Worm (Caenorhabditis elegans) whole organism, L1 larva: ENCODE data around the gene fbxb-104.

Source experiments
- C04F5.9 ChIP-seq: sonication (generic microtip); optimal IDR thresholded peaks from 2 replicates; lab custom pipeline; 2016; ENCODE audit warnings: missing genetic modification characterization, missing compliant biosample characterization
- C34B4.2 ChIP-seq: sonication (generic microtip); optimal IDR thresholded peaks from 2 replicates; lab custom pipeline; 2017; ENCODE audit warnings: mild to moderate bottlenecking, missing genetic modification characterization, missing compliant biosample characterization
- F16B12.6 ChIP-seq: fragments of 150-350 bp; optimal IDR thresholded peaks from 2 replicates; lab custom pipeline; 2014; ENCODE audit warnings: missing biosample characterization, missing genetic modification characterization
- Y116A8C.19 ChIP-seq: sonication (generic microtip); optimal IDR thresholded peaks from 2 replicates; lab custom pipeline; 2016; ENCODE audit warnings: missing compliant biosample characterization, missing genetic modification characterization, borderline replicate concordance
- aha-1 ChIP-seq: fragments of 150-350 bp; optimal IDR thresholded peaks from 2 replicates; lab custom pipeline; 2014; ENCODE audit warnings: missing biosample characterization, missing genetic modification characterization
- alr-1 ChIP-seq: fragments of 200-800 bp; sonication (Bioruptor generic); optimal IDR thresholded peaks from 2 replicates; lab custom pipeline; 2018; ENCODE audit warnings: borderline replicate concordance, mild to moderate bottlenecking, missing genetic modification characterization, missing compliant biosample characterization
- ama-1 ChIP-seq: fragments of 150-350 bp; optimal IDR thresholded peaks from 2 replicates; lab custom pipeline; 2014
- blmp-1 ChIP-seq: fragments of 150-350 bp; optimal IDR thresholded peaks from 2 replicates; lab custom pipeline; 2014; ENCODE audit warnings: missing biosample characterization, missing genetic modification characterization
- ceh-63 ChIP-seq: fragments of 200-800 bp; sonication (Bioruptor generic); optimal IDR thresholded peaks from 2 replicates; lab custom pipeline; 2018; ENCODE audit warnings: mild to moderate bottlenecking, missing genetic modification characterization, missing compliant biosample characterization
- ceh-8 ChIP-seq: fragments of 200-800 bp; sonication (Bioruptor generic); optimal IDR thresholded peaks from 2 replicates; lab custom pipeline; 2018; ENCODE audit warnings: mild to moderate bottlenecking, missing genetic modification characterization, moderate library complexity, missing compliant biosample characterization
- ceh-88 ChIP-seq: fragments of 200-800 bp; sonication (Bioruptor generic); IDR thresholded peaks from 2 replicates; pipeline ENCODE4 v1.3.6; 2022; ENCODE audit warnings: missing genetic modification characterization, missing compliant biosample characterization
- ceh-90 ChIP-seq: sonication (generic microtip); optimal IDR thresholded peaks from 2 replicates; lab custom pipeline; 2016; ENCODE audit warnings: missing genetic modification characterization, missing compliant biosample characterization
- ces-1 ChIP-seq: fragments of 150-350 bp; optimal IDR thresholded peaks from 2 replicates; lab custom pipeline; 2014; ENCODE audit warnings: missing biosample characterization, missing genetic modification reagents, missing genetic modification characterization
- dsc-1 ChIP-seq: sonication (generic microtip); optimal IDR thresholded peaks from 2 replicates; lab custom pipeline; 2016; ENCODE audit warnings: mild to moderate bottlenecking, missing genetic modification characterization, missing compliant biosample characterization
- efl-3 ChIP-seq: fragments of 200-800 bp; sonication (Bioruptor generic); optimal IDR thresholded peaks from 2 replicates; lab custom pipeline; 2018; ENCODE audit warnings: mild to moderate bottlenecking, missing genetic modification characterization, missing compliant biosample characterization
- elt-2 ChIP-seq: sonication (generic microtip); optimal IDR thresholded peaks from 2 replicates; lab custom pipeline; 2016; ENCODE audit warnings: missing genetic modification characterization, mild to moderate bottlenecking, inconsistent platforms, missing compliant biosample characterization, missing genetic modification reagents
- ets-5 ChIP-seq: fragments of 200-800 bp; sonication (Bioruptor generic); IDR thresholded peaks from 2 replicates; pipeline ENCODE4 v1.3.6; 2022; ENCODE audit warnings: missing genetic modification characterization, missing compliant biosample characterization
- fkh-10 ChIP-seq: sonication (generic microtip); optimal IDR thresholded peaks from 2 replicates; lab custom pipeline; 2017; ENCODE audit warnings: missing biosample characterization, missing genetic modification reagents, missing genetic modification characterization
- fkh-8 ChIP-seq: sonication (generic microtip); optimal IDR thresholded peaks from 2 replicates; lab custom pipeline; 2016; ENCODE audit warnings: mild to moderate bottlenecking, missing genetic modification characterization, missing compliant biosample characterization
- hlh-17 ChIP-seq: fragments of 200-800 bp; sonication (Bioruptor generic); optimal IDR thresholded peaks from 2 replicates; lab custom pipeline; 2018; ENCODE audit warnings: missing genetic modification characterization, mild to moderate bottlenecking, missing compliant biosample characterization, moderate library complexity, borderline replicate concordance
- hlh-4 ChIP-seq: sonication (generic microtip); optimal IDR thresholded peaks from 2 replicates; lab custom pipeline; 2016; ENCODE audit warnings: mild to moderate bottlenecking, missing genetic modification characterization, missing compliant biosample characterization
- irx-1 ChIP-seq: sonication (generic microtip); optimal IDR thresholded peaks from 2 replicates; lab custom pipeline; 2016; ENCODE audit warnings: missing genetic modification characterization, missing compliant biosample characterization
- isw-1 ChIP-seq: fragments of 200-800 bp; sonication (Bioruptor generic); IDR thresholded peaks from 2 replicates; pipeline ENCODE4 v1.3.6; 2022; ENCODE audit warnings: missing genetic modification characterization, missing compliant biosample characterization
- jun-1 ChIP-seq: fragments of 150-350 bp; optimal IDR thresholded peaks from 2 replicates; lab custom pipeline; 2014; ENCODE audit warnings: missing biosample characterization, missing genetic modification reagents, missing genetic modification characterization
- lin-14 ChIP-seq: fragments of 200-800 bp; sonication (Bioruptor generic); optimal IDR thresholded peaks from 2 replicates; lab custom pipeline; 2018; ENCODE audit warnings: mild to moderate bottlenecking, missing genetic modification characterization, moderate library complexity, missing compliant biosample characterization
- lir-3 ChIP-seq: sonication (generic microtip); optimal IDR thresholded peaks from 2 replicates; lab custom pipeline; 2016; ENCODE audit warnings: mild to moderate bottlenecking, missing genetic modification characterization, moderate library complexity, missing compliant biosample characterization; ENCODE audit not compliant: poor library complexity
- mab-9 ChIP-seq: fragments of 200-800 bp; sonication (Bioruptor generic); IDR thresholded peaks from 2 replicates; pipeline ENCODE4 v1.3.6; 2022; ENCODE audit warnings: missing genetic modification reagents, missing genetic modification characterization, missing compliant biosample characterization
- mep-1 ChIP-seq: fragments of 150-350 bp; optimal IDR thresholded peaks from 2 replicates; lab custom pipeline; 2014; ENCODE audit warnings: missing biosample characterization, missing genetic modification characterization
- nhr-12 ChIP-seq: sonication (generic microtip); optimal IDR thresholded peaks from 2 replicates; lab custom pipeline; 2017; ENCODE audit warnings: missing biosample characterization, missing genetic modification characterization
- nhr-19 ChIP-seq: fragments of 200-800 bp; sonication (Bioruptor generic); conservative IDR thresholded peaks from 2 replicates; pipeline ENCODE4 v1.3.6; 2022; ENCODE audit warnings: missing genetic modification characterization, missing compliant biosample characterization
- nhr-20 ChIP-seq: sonication (generic microtip); optimal IDR thresholded peaks from 2 replicates; lab custom pipeline; 2016; ENCODE audit warnings: mild to moderate bottlenecking, missing genetic modification characterization, missing compliant biosample characterization
- nhr-237 ChIP-seq: fragments of 150-350 bp; optimal IDR thresholded peaks from 2 replicates; lab custom pipeline; 2014; ENCODE audit warnings: missing biosample characterization, missing genetic modification characterization
- nhr-47 ChIP-seq: sonication (generic microtip); optimal IDR thresholded peaks from 2 replicates; lab custom pipeline; 2016; ENCODE audit warnings: mild to moderate bottlenecking, missing genetic modification characterization, moderate library complexity, missing compliant biosample characterization
- nhr-77 ChIP-seq: fragments of 150-350 bp; optimal IDR thresholded peaks from 2 replicates; lab custom pipeline; 2014; ENCODE audit warnings: missing biosample characterization, missing genetic modification characterization
- nhr-85 ChIP-seq: sonication (generic microtip); peaks from one replicate; lab custom pipeline; 2016; ENCODE audit warnings: missing genetic modification characterization, inconsistent platforms, missing compliant biosample characterization
- pax-3 ChIP-seq: fragments of 200-800 bp; sonication (Bioruptor generic); optimal IDR thresholded peaks from 2 replicates; lab custom pipeline; 2018; ENCODE audit warnings: mild to moderate bottlenecking, missing genetic modification characterization, moderate library complexity, missing compliant biosample characterization
- rnt-1 ChIP-seq: sonication (generic microtip); optimal IDR thresholded peaks from 2 replicates; lab custom pipeline; 2016; ENCODE audit warnings: mild to moderate bottlenecking, missing genetic modification characterization, moderate library complexity, missing compliant biosample characterization
- skn-1 ChIP-seq: fragments of 150-350 bp; optimal IDR thresholded peaks from 2 replicates; lab custom pipeline; 2014; ENCODE audit warnings: missing biosample characterization, missing genetic modification characterization
- snu-23 ChIP-seq: sonication (generic microtip); optimal IDR thresholded peaks from 2 replicates; lab custom pipeline; 2016; ENCODE audit warnings: missing genetic modification characterization, missing compliant biosample characterization
- swsn-7 ChIP-seq: sonication (generic microtip); optimal IDR thresholded peaks from 2 replicates; lab custom pipeline; 2016; ENCODE audit warnings: missing genetic modification characterization, missing compliant biosample characterization
- tbx-2 ChIP-seq: sonication (generic microtip); optimal IDR thresholded peaks from 2 replicates; lab custom pipeline; 2016; ENCODE audit warnings: missing genetic modification characterization, missing compliant biosample characterization
- tlp-1 ChIP-seq: fragments of 150-350 bp; optimal IDR thresholded peaks from 2 replicates; lab custom pipeline; 2014; ENCODE audit warnings: missing biosample characterization, missing genetic modification characterization
- unc-86 ChIP-seq: sonication (generic microtip); optimal IDR thresholded peaks from 2 replicates; lab custom pipeline; 2016; ENCODE audit warnings: missing genetic modification characterization, missing compliant biosample characterization
- vab-15 ChIP-seq: sonication (generic microtip); optimal IDR thresholded peaks from 2 replicates; lab custom pipeline; 2017; ENCODE audit warnings: missing genotype, mild to moderate bottlenecking, missing genetic modification characterization, missing compliant biosample characterization
- xbp-1 ChIP-seq: sonication (generic microtip); optimal IDR thresholded peaks from 2 replicates; lab custom pipeline; 2016; ENCODE audit warnings: missing genetic modification characterization, missing compliant biosample characterization
- zip-4 ChIP-seq: fragments of 200-800 bp; sonication (Bioruptor generic); optimal IDR thresholded peaks from 2 replicates; lab custom pipeline; 2018; ENCODE audit warnings: mild to moderate bottlenecking, missing genetic modification characterization, moderate library complexity, missing compliant biosample characterization
- ztf-11 ChIP-seq, 2 experiments: sonication (generic microtip); optimal IDR thresholded peaks; 2 replicates each; lab custom pipeline; 2016 to 2017; ENCODE audit warnings: missing genetic modification characterization in 2 of 2, missing biosample characterization in 1 of 2, missing compliant biosample characterization in 1 of 2
- ztf-4 ChIP-seq: fragments of 150-350 bp; optimal IDR thresholded peaks from 2 replicates; lab custom pipeline; 2014; ENCODE audit warnings: missing biosample characterization, missing genetic modification characterization

The fbxb-104 gene

DNA sequence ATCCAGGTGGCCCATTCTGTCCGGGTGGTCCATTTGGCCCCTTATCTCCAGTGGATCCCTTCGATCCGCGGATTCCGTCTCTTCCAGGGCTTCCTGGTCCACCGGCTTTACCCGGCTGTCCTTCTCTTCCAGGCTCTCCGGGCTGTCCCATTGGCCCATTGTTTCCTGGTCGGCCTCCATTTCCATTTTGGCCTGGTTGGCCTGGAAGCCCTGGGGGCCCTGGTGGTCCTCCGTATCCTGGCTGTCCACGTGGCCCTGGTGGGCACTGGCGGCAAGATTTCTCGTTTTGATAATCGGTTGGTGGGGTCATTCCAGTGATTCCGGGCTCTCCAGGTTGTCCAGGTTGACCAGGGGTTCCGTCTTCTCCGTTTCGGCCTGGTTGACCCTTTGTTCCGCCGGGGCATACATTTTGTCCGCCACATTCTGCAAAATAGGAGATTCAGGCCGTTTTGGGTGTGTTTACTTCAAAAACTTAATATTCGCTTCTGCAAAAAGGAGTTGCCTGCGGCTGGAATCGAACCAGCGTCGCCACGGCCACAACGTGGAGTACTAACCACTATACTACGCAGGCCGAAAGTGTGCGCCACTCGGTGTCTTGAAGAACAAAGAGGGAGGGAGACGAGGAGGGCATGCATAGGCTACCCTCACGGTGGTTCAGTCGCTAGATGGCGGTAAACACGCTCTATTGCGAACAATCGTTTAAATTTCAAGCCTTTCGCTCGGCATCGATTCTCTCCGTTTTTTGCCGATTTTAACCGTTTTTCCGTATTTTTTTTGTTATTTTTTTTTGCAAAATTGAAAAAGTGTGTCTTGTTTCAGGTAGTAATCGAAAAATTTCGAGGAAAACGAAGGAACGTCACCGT, 44.1 kb upstream of the fbxb-104 start, which contains the start of gene W09G10.9 (continued):
- TF ChIP-seq ces-1 (GFP tag; lab: Kevin White, UChicago) (no peak), unc-86 (tag; lab: Kevin White, UChicago) (peak; percentile 55), nhr-20 (peak; percentile 78), lir-3 (peak; percentile 52), lin-14 (GFP tag; lab: Kevin White, UChicago) (peak; percentile 71), ceh-63 (GFP tag; lab: Kevin White, UChicago) (no peak), zip-4 (GFP tag; lab: Kevin White, UChicago) (peak; percentile 27)
- TF ChIP-seq, all 84 proteins: peak for 43

DNA sequence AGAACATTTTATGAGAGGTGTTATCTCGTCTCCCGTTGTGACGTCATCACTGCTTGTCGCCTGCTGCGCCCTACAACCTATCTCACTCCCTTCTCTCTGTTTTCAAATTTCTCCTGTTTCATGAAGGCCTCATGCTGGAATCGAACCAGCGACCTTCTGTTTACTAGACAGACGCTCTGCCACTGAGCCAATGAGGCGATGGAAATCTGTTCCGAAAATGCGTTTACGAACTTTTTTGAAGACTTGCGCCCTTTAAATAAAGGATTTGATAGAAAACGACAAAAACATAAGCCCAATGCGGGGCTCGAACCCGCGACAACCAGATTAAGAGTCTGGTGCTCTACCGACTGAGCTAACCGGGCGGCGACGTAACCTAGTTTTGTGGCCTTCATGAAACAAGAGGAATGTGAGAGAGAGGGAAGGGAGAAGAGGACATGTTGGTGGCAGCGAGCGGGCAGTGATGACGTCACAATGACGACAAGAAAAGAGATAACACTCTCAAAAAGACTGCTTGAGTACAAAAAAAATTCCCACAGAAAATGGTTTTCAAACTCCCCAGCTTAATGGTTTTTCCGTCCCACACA, 42.0 kb upstream of the fbxb-104 start, which contains the start of gene clec-126:
Gene clec-126, plus strand, starts transcription at position 534 of the 584 bp plus-strand sequence.
- peak; percentile 65 for TF ChIP-seq tbx-2 (tag; lab: Kevin White, UChicago)
- TF ChIP-seq nhr-85, result peak; percentile 82
- peak; percentile 66 for TF ChIP-seq rnt-1 (tag; lab: Kevin White, UChicago)
- TF ChIP-seq ceh-90 (tag; lab: Kevin White, UChicago), result no peak
- TF ChIP-seq ztf-11 (tag; optimal IDR thresholded peaks at IDR 0.05; lab: Kevin White, UChicago), result peak in 1 of 2 experiments; percentile 52
- peak; percentile 47 for TF ChIP-seq skn-1 (tag; lab: Kevin White, UChicago)
- TF ChIP-seq nhr-19 (GFP tag; lab: Robert Waterston, UW), result peak; percentile 65
- TF ChIP-seq jun-1 (tag; lab: Kevin White, UChicago), result no peak
- TF ChIP-seq elt-2 (tag; lab: Kevin White, UChicago), result peak; percentile 65
- TF ChIP-seq aha-1 (tag; lab: Kevin White, UChicago), result no peak
- TF ChIP-seq xbp-1 (tag; lab: Kevin White, UChicago), result peak; percentile 74
- peak; percentile 28 for TF ChIP-seq F16B12.6 (tag; lab: Kevin White, UChicago)
- TF ChIP-seq dsc-1 (tag; lab: Kevin White, UChicago), result peak; percentile 62
- peak; percentile 83 for TF ChIP-seq nhr-47
- no peak for TF ChIP-seq tlp-1
- no peak for TF ChIP-seq zip-4 (GFP tag; lab: Kevin White, UChicago)
- TF ChIP-seq isw-1 (GFP tag; lab: Robert Waterston, UW), result no peak
- TF ChIP-seq efl-3 (GFP tag; lab: Kevin White, UChicago), result no peak
- no peak for TF ChIP-seq pax-3 (tag; lab: Kevin White, UChicago)
- no peak for TF ChIP-seq hlh-17
- TF ChIP-seq unc-86 (tag; lab: Kevin White, UChicago), result peak; percentile 48
- TF ChIP-seq C34B4.2 (tag; lab: Kevin White, UChicago), result no peak
- TF ChIP-seq ets-5 (GFP tag; lab: Robert Waterston, UW), result no peak
- no peak for TF ChIP-seq mab-9 (GFP tag; lab: Robert Waterston, UW)
- peak; percentile 40 for TF ChIP-seq blmp-1
- peak; percentile 69 for TF ChIP-seq nhr-77
- TF ChIP-seq ama-1, result no peak
- no peak for TF ChIP-seq hlh-4
- peak; percentile 65 for TF ChIP-seq swsn-7 (tag; lab: Kevin White, UChicago)
- TF ChIP-seq ceh-88 (GFP tag; lab: Robert Waterston, UW), result 0 out of 2 replicates have a peak, but pooled peaks have one; percentile 33
- TF ChIP-seq snu-23 (GFP tag; lab: Kevin White, UChicago), result peak; percentile 87
- peak; percentile 71 for TF ChIP-seq mep-1 (tag; lab: Kevin White, UChicago)
- TF ChIP-seq fkh-8 (tag; lab: Kevin White, UChicago), result peak; percentile 44
- TF ChIP-seq ceh-8 (GFP tag; lab: Kevin White, UChicago), result peak; percentile 4
- TF ChIP-seq nhr-12 (tag; lab: Kevin White, UChicago), result no peak
- TF ChIP-seq alr-1, result no peak
- peak; percentile 75 for TF ChIP-seq nhr-20
- peak; percentile 43 for TF ChIP-seq irx-1 (tag; lab: Kevin White, UChicago)
- peak; percentile 64 for TF ChIP-seq ztf-4 (tag; lab: Kevin White, UChicago)
- peak; percentile 29 for TF ChIP-seq C04F5.9
- peak; percentile 39 for TF ChIP-seq lir-3
- TF ChIP-seq nhr-237, result no peak
- TF ChIP-seq fkh-10 (GFP tag; lab: Kevin White, UChicago), result peak; percentile 10
- TF ChIP-seq Y116A8C.19, result no peak
- TF ChIP-seq vab-15, result no peak
